Fruit fly (Drosophila melanogaster) whole organism, embryonic: Measurements from ENCODE around the gene CG6287.

ENCODE experiments used
- ATbp ChIP-seq: fragments of 200-800 bp; sonication (Bioruptor generic); optimal IDR thresholded peaks from 2 replicates; lab custom pipeline; 2017; ENCODE audit warnings: missing biosample characterization, mild to moderate bottlenecking, missing genetic modification characterization, missing genetic modification reagents
- Adf1 ChIP-seq: fragments of 200-800 bp; sonication (Bioruptor generic); IDR thresholded peaks from 2 replicates; pipeline ENCODE4 v1.3.6; 2022; ENCODE audit warnings: missing biosample characterization, missing genetic modification characterization
- Bteb2 ChIP-seq: fragments of 200-800 bp; sonication (Bioruptor generic); optimal IDR thresholded peaks from 2 replicates; lab custom pipeline; 2016; ENCODE audit warnings: missing biosample characterization, missing genetic modification characterization
- CG13624 ChIP-seq: fragments of 200-800 bp; sonication (Bioruptor generic); optimal IDR thresholded peaks from 2 replicates; lab custom pipeline; 2016; ENCODE audit warnings: missing biosample characterization, missing genetic modification characterization
- CG15073 ChIP-seq: fragments of 200-800 bp; sonication (Bioruptor generic); optimal IDR thresholded peaks from 2 replicates; lab custom pipeline; 2016; ENCODE audit warnings: missing biosample characterization, missing genetic modification characterization
- CG17328 ChIP-seq: fragments of 200-800 bp; sonication (Bioruptor generic); IDR thresholded peaks from 2 replicates; pipeline ENCODE4 v1.3.6; 2022; ENCODE audit warnings: missing biosample characterization, missing genetic modification characterization
- CG17802 ChIP-seq: fragments of 200-800 bp; sonication (Bioruptor generic); optimal IDR thresholded peaks from 2 replicates; lab custom pipeline; 2018; ENCODE audit warnings: missing biosample characterization, mild to moderate bottlenecking, missing genetic modification characterization, moderate library complexity
- CG2129 ChIP-seq: fragments of 200-800 bp; sonication (Bioruptor generic); IDR thresholded peaks from 2 replicates; pipeline ENCODE4 v1.3.6; 2022; ENCODE audit warnings: missing biosample characterization, missing genetic modification characterization; ENCODE audit not compliant: partially characterized antibody
- CG31224 ChIP-seq: fragments of 200-800 bp; sonication (Bioruptor generic); IDR thresholded peaks from 2 replicates; pipeline ENCODE4 v1.3.6; 2022; ENCODE audit warnings: missing biosample characterization, missing genetic modification characterization
- CG34376 ChIP-seq: fragments of 200-800 bp; sonication (Bioruptor generic); optimal IDR thresholded peaks from 2 replicates; lab custom pipeline; 2018; ENCODE audit warnings: missing biosample characterization, mild to moderate bottlenecking, missing genetic modification characterization
- CG6175 ChIP-seq: fragments of 200-800 bp; sonication (Bioruptor generic); IDR thresholded peaks from 3 replicates; pipeline ENCODE4 v1.3.6; 2022; ENCODE audit warnings: missing biosample characterization, missing genetic modification characterization
- CG6689 ChIP-seq: fragments of 200-800 bp; sonication (Bioruptor generic); IDR thresholded peaks from 2 replicates; pipeline ENCODE4 v1.3.6; 2022; ENCODE audit warnings: missing biosample characterization, missing genetic modification characterization
- CG6791 ChIP-seq: fragments of 200-800 bp; sonication (Bioruptor generic); IDR thresholded peaks from 3 replicates; pipeline ENCODE4 v1.3.6; 2022; ENCODE audit warnings: missing biosample characterization, missing genetic modification characterization; ENCODE audit not compliant: partially characterized antibody
- CG7357 ChIP-seq: fragments of 200-800 bp; sonication (Bioruptor generic); IDR thresholded peaks from 3 replicates; pipeline ENCODE4 v1.3.6; 2022; ENCODE audit warnings: missing biosample characterization, missing genetic modification characterization
- CG7928 ChIP-seq: fragments of 200-800 bp; sonication (Bioruptor generic); optimal IDR thresholded peaks from 2 replicates; lab custom pipeline; 2017; ENCODE audit warnings: missing biosample characterization, mild to moderate bottlenecking, missing genetic modification characterization
- CG8924 ChIP-seq: fragments of 200-800 bp; optimal IDR thresholded peaks from 3 replicates; lab custom pipeline; 2019; ENCODE audit warnings: missing biosample characterization, mild to moderate bottlenecking, missing genetic modification characterization, moderate library complexity
- Chrac-16 ChIP-seq: fragments of 200-800 bp; sonication (Bioruptor generic); optimal IDR thresholded peaks from 3 replicates; lab custom pipeline; 2016; ENCODE audit warnings: missing biosample characterization, missing genetic modification characterization
- Doc3 ChIP-seq: fragments of 200-800 bp; sonication (Bioruptor generic); IDR thresholded peaks from 3 replicates; pipeline ENCODE4 v1.3.6; 2022; ENCODE audit warnings: missing biosample characterization, missing genetic modification characterization; ENCODE audit not compliant: partially characterized antibody
- HLH4C ChIP-seq: fragments of 200-800 bp; sonication (Bioruptor generic); IDR thresholded peaks from 3 replicates; pipeline ENCODE4 v1.3.6; 2022; ENCODE audit warnings: missing biosample characterization, missing genetic modification characterization; ENCODE audit not compliant: partially characterized antibody
- Kr ChIP-seq: fragments of 200-800 bp; sonication (Bioruptor generic); optimal IDR thresholded peaks from 2 replicates; lab custom pipeline; 2017; ENCODE audit warnings: missing biosample characterization, mild to moderate bottlenecking, missing genetic modification characterization
- MTF-1 ChIP-seq: fragments of 200-800 bp; sonication (Bioruptor generic); optimal IDR thresholded peaks from 2 replicates; lab custom pipeline; 2018; ENCODE audit warnings: missing biosample characterization, mild to moderate bottlenecking, missing genetic modification characterization, borderline replicate concordance
- Mrtf ChIP-seq: fragments of 200-800 bp; sonication (Bioruptor generic); IDR thresholded peaks from 3 replicates; pipeline ENCODE4 v1.3.6; 2022; ENCODE audit warnings: missing biosample characterization, missing genetic modification characterization
- Nf-YB ChIP-seq: fragments of 200-800 bp; sonication (Bioruptor generic); optimal IDR thresholded peaks from 3 replicates; lab custom pipeline; 2019; ENCODE audit warnings: missing biosample characterization, mild to moderate bottlenecking, missing genetic modification characterization, moderate library complexity
- NfI ChIP-seq: fragments of 200-800 bp; sonication (Bioruptor generic); optimal IDR thresholded peaks from 3 replicates; lab custom pipeline; 2018; ENCODE audit warnings: missing biosample characterization, mild to moderate bottlenecking, missing genetic modification characterization, moderate library complexity
- Trl ChIP-seq, 3 experiments: fragments of >200 bp in 2 of 3; fragments of 200-800 bp in 1 of 3; sonication (Bioruptor generic) in 1 of 3; optimal IDR thresholded peaks; 2 replicates in 1 of 3; 3 replicates in 2 of 3; lab custom pipeline; 2016 to 2017; ENCODE audit warnings: missing biosample characterization in 1 of 3, missing genetic modification characterization in 1 of 3
- bsh ChIP-seq, 2 experiments: fragments of 200-800 bp; sonication (Bioruptor generic); optimal IDR thresholded peaks; 2 replicates each; lab custom pipeline; 2017 to 2018; ENCODE audit warnings: mild to moderate bottlenecking in 2 of 2, missing biosample characterization in 2 of 2, missing genetic modification characterization in 2 of 2, moderate library complexity in 1 of 2
- caup ChIP-seq: fragments of 200-800 bp; sonication (Bioruptor generic); optimal IDR thresholded peaks from 3 replicates; lab custom pipeline; 2017; ENCODE audit warnings: missing biosample characterization, mild to moderate bottlenecking, missing genetic modification characterization, moderate library complexity; ENCODE audit not compliant: severe bottlenecking
- dimm ChIP-seq: fragments of 200-800 bp; sonication (Bioruptor generic); IDR thresholded peaks from 2 replicates; pipeline ENCODE4 v1.3.6; 2022; ENCODE audit warnings: missing biosample characterization, missing genetic modification characterization
- disco-r ChIP-seq: fragments of 200-800 bp; sonication (Bioruptor generic); optimal IDR thresholded peaks from 2 replicates; lab custom pipeline; 2016; ENCODE audit warnings: missing biosample characterization, missing genetic modification characterization
- dpn ChIP-seq, 2 experiments: fragments of 200-800 bp; sonication (Bioruptor generic); optimal IDR thresholded peaks; 3 replicates each; lab custom pipeline; 2016; ENCODE audit warnings: missing biosample characterization in 2 of 2, missing genetic modification characterization in 2 of 2
- emc ChIP-seq: fragments of 200-800 bp; sonication (Bioruptor generic); optimal IDR thresholded peaks from 2 replicates; lab custom pipeline; 2016; ENCODE audit warnings: missing biosample characterization, missing genetic modification characterization
- fd3F ChIP-seq: fragments of 200-800 bp; sonication (Bioruptor generic); optimal IDR thresholded peaks from 2 replicates; lab custom pipeline; 2018; ENCODE audit warnings: missing biosample characterization, mild to moderate bottlenecking, missing genetic modification characterization, moderate library complexity
- gce ChIP-seq: fragments of 200-800 bp; sonication (Bioruptor generic); IDR thresholded peaks from 3 replicates; pipeline ENCODE4 v1.3.6; 2022; ENCODE audit warnings: missing biosample characterization, missing genetic modification characterization
- gem ChIP-seq: fragments of 200-800 bp; sonication (Bioruptor generic); optimal IDR thresholded peaks from 2 replicates; lab custom pipeline; 2019; ENCODE audit warnings: missing biosample characterization, mild to moderate bottlenecking, missing genetic modification characterization, moderate library complexity
- gro ChIP-seq: fragments of 200-800 bp; sonication (Bioruptor generic); optimal IDR thresholded peaks from 2 replicates; lab custom pipeline; 2016; ENCODE audit warnings: missing biosample characterization, missing genetic modification characterization
- gt ChIP-seq: fragments of 200-800 bp; sonication (Bioruptor generic); IDR thresholded peaks from 2 replicates; pipeline ENCODE4 v1.3.6; 2022; ENCODE audit warnings: missing biosample characterization, missing genetic modification characterization
- inv ChIP-seq: fragments of 200-800 bp; sonication (Bioruptor generic); IDR thresholded peaks from 2 replicates; pipeline ENCODE4 v1.3.6; 2022; ENCODE audit warnings: missing biosample characterization, missing genetic modification characterization; ENCODE audit not compliant: partially characterized antibody
- ken ChIP-seq: fragments of 200-800 bp; sonication (Bioruptor generic); IDR thresholded peaks from 3 replicates; pipeline ENCODE4 v1.3.6; 2022; ENCODE audit warnings: missing biosample characterization, missing genetic modification characterization
- kni ChIP-seq: fragments of 200-800 bp; sonication (Bioruptor generic); optimal IDR thresholded peaks from 3 replicates; lab custom pipeline; 2017; ENCODE audit warnings: mild to moderate bottlenecking, missing biosample characterization, missing genetic modification reagents, missing genetic modification characterization
- mirr ChIP-seq: fragments of 200-800 bp; sonication (Bioruptor generic); optimal IDR thresholded peaks from 3 replicates; lab custom pipeline; 2018; ENCODE audit warnings: missing biosample characterization, mild to moderate bottlenecking, missing genetic modification characterization
- mld ChIP-seq: fragments of 200-800 bp; sonication (Bioruptor generic); IDR thresholded peaks from 3 replicates; pipeline ENCODE4 v1.3.6; 2022; ENCODE audit warnings: missing biosample characterization, missing genetic modification characterization; ENCODE audit not compliant: partially characterized antibody
- prd ChIP-seq, 3 experiments: fragments of >200 bp in 2 of 3; fragments of 200-800 bp in 1 of 3; sonication (Bioruptor generic) in 1 of 3; optimal IDR thresholded peaks in 2 of 3; IDR thresholded peaks in 1 of 3; 2 replicates in 2 of 3; 3 replicates in 1 of 3; pipeline versions ENCODE4 v1.3.6 to Lab custom; 2017 to 2022; ENCODE audit warnings: missing biosample characterization in 1 of 3, missing genetic modification characterization in 1 of 3
- pros ChIP-seq: fragments of 200-800 bp; sonication (Bioruptor generic); optimal IDR thresholded peaks from 3 replicates; lab custom pipeline; 2019; ENCODE audit warnings: missing biosample characterization, mild to moderate bottlenecking, missing genetic modification characterization, moderate library complexity
- row ChIP-seq: fragments of 200-800 bp; sonication (Bioruptor generic); IDR thresholded peaks from 3 replicates; pipeline ENCODE4 v1.3.6; 2022; ENCODE audit warnings: missing biosample characterization, missing genetic modification characterization
- shn ChIP-seq: fragments of 200-800 bp; sonication (Bioruptor generic); optimal IDR thresholded peaks from 3 replicates; lab custom pipeline; 2016; ENCODE audit warnings: missing biosample characterization, missing genetic modification characterization
- sisA ChIP-seq: fragments of 200-800 bp; sonication (Bioruptor generic); IDR thresholded peaks from 2 replicates; pipeline ENCODE4 v1.3.6; 2022; ENCODE audit warnings: missing biosample characterization, missing genetic modification characterization
- so ChIP-seq: fragments of 200-800 bp; sonication (Bioruptor generic); IDR thresholded peaks from 3 replicates; pipeline ENCODE4 v1.3.6; 2022; ENCODE audit warnings: missing biosample characterization, missing genetic modification characterization
- tap ChIP-seq: fragments of 200-800 bp; optimal IDR thresholded peaks from 3 replicates; lab custom pipeline; 2019; ENCODE audit warnings: missing biosample characterization, mild to moderate bottlenecking, missing genetic modification characterization, moderate library complexity
- trh ChIP-seq: fragments of 200-800 bp; sonication (Bioruptor generic); optimal IDR thresholded peaks from 2 replicates; lab custom pipeline; 2016; ENCODE audit warnings: missing biosample characterization, missing genetic modification characterization
- vvl ChIP-seq: fragments of 200-800 bp; sonication (Bioruptor generic); IDR thresholded peaks from 2 replicates; pipeline ENCODE4 v1.3.6; 2022; ENCODE audit warnings: missing biosample characterization, missing genetic modification characterization

The CG6287 gene

DNA sequence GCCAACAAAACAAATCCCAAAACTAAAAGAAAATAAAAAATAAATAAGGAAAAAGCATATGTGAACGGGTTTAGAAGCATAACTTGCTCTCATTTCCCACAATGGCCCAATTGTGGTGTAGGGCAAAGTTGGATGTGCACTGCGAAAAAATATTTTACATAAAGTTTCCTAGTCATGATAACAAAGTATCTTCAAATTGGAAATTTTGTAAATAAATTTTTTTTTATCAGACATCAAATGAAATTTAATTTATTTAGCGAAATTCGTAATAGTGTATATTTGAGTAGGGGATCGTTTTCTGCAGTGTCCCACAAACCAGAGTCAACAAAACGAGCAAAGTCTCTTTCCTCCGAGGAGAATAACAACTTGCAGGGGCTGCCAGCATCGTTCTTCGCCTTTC is 28.6 kb upstream of the CG6287 start (continued):
- TF ChIP-seq caup (GFP tag; lab: Kevin White, UChicago) (no peak), CG34376 (no peak), CG6175 (GFP tag; lab: Robert Waterston, UW) (no peak), ken (GFP tag; lab: Robert Waterston, UW) (no peak), CG31224 (no peak), prd (optimal IDR thresholded peaks at IDR 0.05; lab: Kevin White, UChicago) (no peak), prd (GFP tag; IDR thresholded peaks at IDR 0.05; lab: Robert Waterston, UW) (no peak), vvl (GFP tag; lab: Robert Waterston, UW) (peak; percentile 31; the same call in 1 of the 2 replicates), CG17802 (tag; lab: Kevin White, UChicago) (no peak), ATbp (GFP tag; lab: Kevin White, UChicago) (peak; percentile 22), disco-r (GFP tag; lab: Kevin White, UChicago) (no peak), CG8924 (tag; lab: Kevin White, UChicago) (peak; percentile 10), trh (no peak), fd3F (GFP tag; lab: Kevin White, UChicago) (no peak), dimm (GFP tag; lab: Robert Waterston, UW) (no peak), Kr (no peak), emc (no peak), row (GFP tag; lab: Robert Waterston, UW) (peak; percentile 29; the same call in 1 of the 3 replicates), gro (no peak), kni (no peak), Adf1 (GFP tag; lab: Robert Waterston, UW) (no peak), Bteb2 (GFP tag; lab: Kevin White, UChicago) (no peak), Trl (optimal IDR thresholded peaks at IDR 0.05; lab: Kevin White, UChicago) (no peak), Trl (GFP tag; optimal IDR thresholded peaks at IDR 0.05; lab: Kevin White, UChicago) (no peak), HLH4C (no peak), shn (GFP tag; lab: Kevin White, UChicago) (no peak), Nf-YB (no peak), inv (GFP tag; lab: Robert Waterston, UW) (no peak), MTF-1 (no peak), CG7928 (no peak), gt (GFP tag; lab: Robert Waterston, UW) (no peak), gce (GFP tag; lab: Robert Waterston, UW) (no peak), mirr (no peak), Mrtf (GFP tag; lab: Robert Waterston, UW) (no peak), CG17328 (GFP tag; lab: Robert Waterston, UW) (peak; percentile 40; the same call in 1 of the 2 replicates), Doc3 (GFP tag; lab: Robert Waterston, UW) (no peak), dpn (GFP tag; optimal IDR thresholded peaks at IDR 0.05; lab: Kevin White, UChicago) (peak in 1 of 2 experiments; percentile 3), CG2129 (GFP tag; lab: Robert Waterston, UW) (no peak), pros (GFP tag; lab: Kevin White, UChicago) (no peak), bsh (GFP tag; optimal IDR thresholded peaks at IDR 0.05; lab: Kevin White, UChicago) (peak; percentile 70 to 82), CG7357 (no peak), tap (no peak), Chrac-16 (GFP tag; lab: Kevin White, UChicago) (no peak), so (GFP tag; lab: Robert Waterston, UW) (no peak), CG13624 (GFP tag; lab: Kevin White, UChicago) (no peak), CG6791 (no peak), mld (GFP tag; lab: Robert Waterston, UW) (no peak), CG15073 (GFP tag; lab: Kevin White, UChicago) (no peak), NfI (GFP tag; lab: Kevin White, UChicago) (no peak), CG6689 (GFP tag; lab: Robert Waterston, UW) (no peak), gem (tag; lab: Kevin White, UChicago) (peak; percentile 66), sisA (GFP tag; lab: Robert Waterston, UW) (no peak)
